Worm (Caenorhabditis elegans) whole organism, L4 larva: Measurements from ENCODE around the gene Y116A8C.469.

Source experiments
- egl-27 ChIP-seq: sonication (generic microtip); optimal IDR thresholded peaks from 3 replicates; lab custom pipeline; 2017; ENCODE audit warnings: missing biosample characterization, missing genetic modification reagents, missing genetic modification characterization
- gei-8 ChIP-seq: fragments of 200-800 bp; sonication (Bioruptor generic); optimal IDR thresholded peaks from 2 replicates; lab custom pipeline; 2018; ENCODE audit warnings: mild to moderate bottlenecking, missing genetic modification characterization, missing compliant biosample characterization
- mdl-1 ChIP-seq, 2 experiments: fragments of 150-350 bp in 1 of 2; sonication (generic microtip) in 1 of 2; optimal IDR thresholded peaks; 2 replicates each; lab custom pipeline; 2014 to 2017; ENCODE audit warnings: missing biosample characterization in 2 of 2, missing genetic modification characterization in 2 of 2
- nhr-76 ChIP-seq: fragments of 150-350 bp; optimal IDR thresholded peaks from 2 replicates; lab custom pipeline; 2014; ENCODE audit warnings: missing biosample characterization, missing genetic modification characterization

DNA sequence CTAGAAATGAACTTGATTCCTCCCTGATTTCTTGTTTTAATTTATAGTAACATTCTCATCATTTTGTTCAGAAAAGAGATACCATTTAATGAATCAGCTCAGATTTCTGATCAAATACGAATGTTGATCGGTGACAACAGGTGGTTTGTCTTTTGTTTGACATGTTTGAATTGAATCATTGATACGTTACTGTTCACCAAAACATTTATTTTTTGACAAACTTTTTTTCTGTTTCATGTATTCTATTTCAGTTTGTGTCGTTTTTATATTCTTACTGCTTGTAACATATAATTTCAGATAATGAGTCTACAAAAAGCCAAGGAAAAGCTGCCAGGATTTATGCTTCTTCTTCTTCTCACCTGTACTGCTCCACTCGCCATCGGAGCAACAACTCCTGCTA is 6.4 kb upstream of the Y116A8C.469 start, which contains the start of gene nep-24:
- TF ChIP-seq gei-8 (GFP tag; lab: Kevin White, UChicago), result no peak
- TF ChIP-seq nhr-76 (tag; lab: Kevin White, UChicago), result no peak
- no peak for TF ChIP-seq mdl-1 (tag; optimal IDR thresholded peaks at IDR 0.05; lab: Kevin White, UChicago)
- TF ChIP-seq egl-27 (tag; lab: Kevin White, UChicago), result no peak
